Worm (Caenorhabditis elegans) whole organism, L3 larva: Measurements from ENCODE around the gene W04B5.5.
"Not testable (repeated sequence)": the region's sequence is repeated elsewhere in the genome, so short reads cannot be mapped to it uniquely, and the experiment has no call there.

Experiments used
- R02D3.7 ChIP-seq: fragments of 150-350 bp; optimal IDR thresholded peaks from 2 replicates; lab custom pipeline; 2014; ENCODE audit warnings: missing biosample characterization, missing genetic modification characterization
- ceh-16 ChIP-seq: sonication (generic microtip); optimal IDR thresholded peaks from 2 replicates; lab custom pipeline; 2017; ENCODE audit warnings: missing biosample characterization, missing genetic modification characterization
- ceh-28 ChIP-seq: fragments of 150-350 bp; optimal IDR thresholded peaks from 2 replicates; lab custom pipeline; 2014; ENCODE audit warnings: missing biosample characterization, missing genetic modification reagents, missing genetic modification characterization
- ceh-82 ChIP-seq: fragments of 150-350 bp; optimal IDR thresholded peaks from 2 replicates; lab custom pipeline; 2014; ENCODE audit warnings: missing biosample characterization, missing genetic modification characterization
- ceh-9 ChIP-seq: sonication (generic microtip); optimal IDR thresholded peaks from 2 replicates; lab custom pipeline; 2018; ENCODE audit warnings: missing biosample characterization, missing genetic modification characterization
- daf-12 ChIP-seq: fragments of 150-350 bp; optimal IDR thresholded peaks from 2 replicates; lab custom pipeline; 2014; ENCODE audit warnings: missing biosample characterization, missing genetic modification reagents, missing genetic modification characterization
- elt-1 ChIP-seq: fragments of 150-350 bp; optimal IDR thresholded peaks from 2 replicates; lab custom pipeline; 2014; ENCODE audit warnings: missing biosample characterization, missing genetic modification characterization
- elt-2 ChIP-seq: sonication (generic microtip); optimal IDR thresholded peaks from 2 replicates; lab custom pipeline; 2016; ENCODE audit warnings: missing genetic modification reagents, mild to moderate bottlenecking, missing genetic modification characterization, missing compliant biosample characterization
- elt-3 ChIP-seq, 3 experiments: fragments of 150-350 bp in 1 of 3; sonication (generic microtip) in 2 of 3; optimal IDR thresholded peaks; 2 replicates in 2 of 3; 4 replicates in 1 of 3; lab custom pipeline; 2014 to 2017; ENCODE audit warnings: missing biosample characterization in 3 of 3, missing genetic modification characterization in 3 of 3
- eor-1 ChIP-seq, 2 experiments: fragments of 150-350 bp; optimal IDR thresholded peaks; 2 replicates each; lab custom pipeline; 2014 to 2018; ENCODE audit warnings: missing biosample characterization in 2 of 2, missing genetic modification characterization in 2 of 2
- fkh-10 ChIP-seq: sonication (generic microtip); optimal IDR thresholded peaks from 2 replicates; lab custom pipeline; 2017; ENCODE audit warnings: missing biosample characterization, missing genetic modification reagents, missing genetic modification characterization
- fkh-2 ChIP-seq: fragments of 150-350 bp; optimal IDR thresholded peaks from 2 replicates; lab custom pipeline; 2014; ENCODE audit warnings: missing biosample characterization, missing genetic modification reagents, missing genetic modification characterization
- hmg-11 ChIP-seq: sonication (generic microtip); optimal IDR thresholded peaks from 2 replicates; lab custom pipeline; 2016; ENCODE audit warnings: missing genetic modification characterization, missing compliant biosample characterization
- jun-1 ChIP-seq: fragments of 150-350 bp; optimal IDR thresholded peaks from 2 replicates; lab custom pipeline; 2014; ENCODE audit warnings: missing biosample characterization, missing genetic modification reagents, missing genetic modification characterization
- lin-15B ChIP-seq: fragments of 150-350 bp; optimal IDR thresholded peaks from 2 replicates; lab custom pipeline; 2014; ENCODE audit warnings: missing biosample characterization, missing genetic modification characterization
- lin-39 ChIP-seq: fragments of 150-350 bp; optimal IDR thresholded peaks from 2 replicates; lab custom pipeline; 2018; ENCODE audit warnings: missing biosample characterization, missing genetic modification reagents, missing genetic modification characterization
- mdl-1 ChIP-seq: fragments of 150-350 bp; optimal IDR thresholded peaks from 2 replicates; lab custom pipeline; 2014; ENCODE audit warnings: missing biosample characterization, missing genetic modification characterization
- mml-1 ChIP-seq: fragments of 150-350 bp; sonication (generic microtip); optimal IDR thresholded peaks from 3 replicates; lab custom pipeline; 2014; ENCODE audit warnings: missing biosample characterization, missing genetic modification characterization
- nfya-1 ChIP-seq: sonication (generic microtip); optimal IDR thresholded peaks from 2 replicates; lab custom pipeline; 2017; ENCODE audit warnings: missing genetic modification characterization, mild to moderate bottlenecking, missing compliant biosample characterization, antibody characterized with exemption, moderate library complexity; ENCODE audit not compliant: insufficient read depth
- nhr-11 ChIP-seq: fragments of 150-350 bp; optimal IDR thresholded peaks from 2 replicates; lab custom pipeline; 2014; ENCODE audit warnings: missing biosample characterization, missing genetic modification characterization
- nhr-12 ChIP-seq: fragments of 150-350 bp; optimal IDR thresholded peaks from 2 replicates; lab custom pipeline; 2014; ENCODE audit warnings: missing biosample characterization, missing genetic modification characterization
- nhr-23 ChIP-seq: fragments of 150-350 bp; optimal IDR thresholded peaks from 2 replicates; lab custom pipeline; 2014; ENCODE audit warnings: missing biosample characterization, missing genetic modification reagents, missing genetic modification characterization
- nhr-237 ChIP-seq: fragments of 150-350 bp; optimal IDR thresholded peaks from 2 replicates; lab custom pipeline; 2014; ENCODE audit warnings: missing biosample characterization, missing genetic modification characterization
- nhr-25 ChIP-seq: sonication (generic microtip); optimal IDR thresholded peaks from 2 replicates; lab custom pipeline; 2017; ENCODE audit warnings: missing biosample characterization, missing genetic modification characterization
- nhr-76 ChIP-seq: fragments of 150-350 bp; sonication (generic microtip); optimal IDR thresholded peaks from 5 replicates; lab custom pipeline; 2014; ENCODE audit warnings: missing biosample characterization, missing genetic modification characterization
- nhr-77 ChIP-seq: fragments of 150-350 bp; optimal IDR thresholded peaks from 2 replicates; lab custom pipeline; 2014; ENCODE audit warnings: missing biosample characterization, missing genetic modification characterization
- pha-4 ChIP-seq: fragments of 150-350 bp; optimal IDR thresholded peaks from 2 replicates; lab custom pipeline; 2014; ENCODE audit warnings: missing biosample characterization, missing genetic modification reagents, missing genetic modification characterization
- sea-2 ChIP-seq: fragments of 150-350 bp; sonication (generic microtip); optimal IDR thresholded peaks from 4 replicates; lab custom pipeline; 2014; ENCODE audit warnings: missing biosample characterization, missing genetic modification reagents, missing genetic modification characterization
- snpc-4 ChIP-seq: fragments of 150-350 bp; optimal IDR thresholded peaks from 2 replicates; lab custom pipeline; 2014; ENCODE audit warnings: missing biosample characterization, missing genetic modification characterization
- unc-62 ChIP-seq: fragments of 150-350 bp; sonication (generic microtip); optimal IDR thresholded peaks from 4 replicates; lab custom pipeline; 2014; ENCODE audit warnings: missing biosample characterization, missing genetic modification reagents, missing genetic modification characterization
- zag-1 ChIP-seq: fragments of 150-350 bp; optimal IDR thresholded peaks from 2 replicates; lab custom pipeline; 2014; ENCODE audit warnings: missing biosample characterization, missing genetic modification characterization
- ztf-11 ChIP-seq: fragments of 150-350 bp; optimal IDR thresholded peaks from 2 replicates; lab custom pipeline; 2014; ENCODE audit warnings: missing biosample characterization, missing genetic modification characterization
- ztf-4 ChIP-seq: fragments of 150-350 bp; optimal IDR thresholded peaks from 2 replicates; lab custom pipeline; 2014; ENCODE audit warnings: missing biosample characterization, missing genetic modification characterization

Gene W04B5.5

DNA sequence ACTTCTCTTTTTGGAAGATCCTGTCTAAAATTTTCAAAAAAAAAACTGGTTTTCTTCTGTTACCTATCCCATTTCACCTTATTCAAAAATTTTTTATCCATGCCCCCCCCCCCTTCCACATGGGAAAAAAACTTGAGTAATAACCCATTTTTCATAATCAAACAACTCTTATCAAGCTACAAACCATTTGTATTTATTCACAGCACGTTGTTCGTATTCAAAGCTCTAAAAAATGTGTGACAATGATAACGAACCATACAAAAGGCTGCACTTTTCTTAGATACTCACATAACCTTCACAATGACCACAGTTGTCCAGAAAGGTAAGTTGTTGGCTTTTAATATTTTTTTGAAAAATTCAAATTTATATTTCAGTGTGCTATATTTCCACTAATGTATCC lies 17.8 kb upstream of the W04B5.5 start, which contains the start of gene E02H9.6:
Gene E02H9.6, plus strand, starts transcription at position 301 of the 400 bp plus-strand sequence.
- not testable (repeated sequence) for TF ChIP-seq nfya-1; ceh-82 (tag; lab: Kevin White, UChicago); zag-1
- TF ChIP-seq, all 47 proteins: peak for 0; not testable (repeated sequence) for 47

DNA sequence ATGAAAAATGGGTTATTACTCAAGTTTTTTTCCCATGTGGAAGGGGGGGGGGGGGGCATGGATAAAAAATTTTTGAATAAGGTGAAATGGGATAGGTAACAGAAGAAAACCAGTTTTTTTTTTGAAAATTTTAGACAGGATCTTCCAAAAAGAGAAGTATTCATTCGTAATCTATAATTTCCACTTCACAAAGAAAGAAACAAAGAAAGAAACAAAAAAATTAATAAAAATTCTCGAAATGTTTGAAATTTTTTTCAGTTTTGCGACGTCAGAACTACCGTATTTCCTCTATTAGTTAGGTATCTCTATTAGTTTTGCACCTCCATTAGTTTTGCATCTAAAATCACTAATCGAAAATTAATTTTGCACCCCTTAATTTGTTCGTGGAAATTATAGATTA lies 17.4 kb upstream of the W04B5.5 start, which contains the start of gene W04B5.6:
Gene W04B5.6, minus strand, starts transcription at position 101 of the 400 bp plus-strand sequence.
- TF ChIP-seq lin-39, elt-1, mml-1 (tag; lab: Kevin White, UChicago): not testable (repeated sequence)

DNA sequence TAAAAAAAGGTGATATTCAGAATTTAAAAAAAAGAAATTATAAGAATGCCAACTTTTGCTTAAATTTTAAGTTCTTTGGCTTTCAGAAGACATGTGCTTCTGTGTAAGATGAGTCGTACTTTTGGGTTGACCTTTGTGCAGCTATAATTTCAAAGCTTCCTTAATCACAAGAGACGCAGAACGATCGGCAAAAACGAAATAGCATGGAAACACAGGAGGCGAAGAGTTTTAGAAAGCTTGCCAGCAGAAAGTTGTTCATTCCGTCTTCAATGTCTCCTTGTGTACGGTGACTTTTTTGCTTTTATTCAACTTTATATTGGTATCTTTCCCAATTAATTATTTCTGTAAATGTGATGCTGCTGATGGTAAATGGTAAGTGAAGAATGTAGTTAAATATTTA lies 14.9 kb upstream of the W04B5.5 start:
- TF ChIP-seq elt-2 (tag; lab: Kevin White, UChicago) = no peak
- no peak for TF ChIP-seq nhr-12 (tag; lab: Kevin White, UChicago)
- TF ChIP-seq lin-15B (tag; lab: Kevin White, UChicago) = no peak
- TF ChIP-seq nfya-1 = no peak
- no peak for TF ChIP-seq ztf-11 (tag; lab: Kevin White, UChicago)
- TF ChIP-seq jun-1 (tag; lab: Kevin White, UChicago) = no peak
- TF ChIP-seq unc-62 (GFP tag; lab: Kevin White, UChicago) = no peak
- no peak for TF ChIP-seq nhr-23 (tag; lab: Kevin White, UChicago)
- no peak for TF ChIP-seq nhr-77
- TF ChIP-seq, all 47 proteins: peak for 0

DNA sequence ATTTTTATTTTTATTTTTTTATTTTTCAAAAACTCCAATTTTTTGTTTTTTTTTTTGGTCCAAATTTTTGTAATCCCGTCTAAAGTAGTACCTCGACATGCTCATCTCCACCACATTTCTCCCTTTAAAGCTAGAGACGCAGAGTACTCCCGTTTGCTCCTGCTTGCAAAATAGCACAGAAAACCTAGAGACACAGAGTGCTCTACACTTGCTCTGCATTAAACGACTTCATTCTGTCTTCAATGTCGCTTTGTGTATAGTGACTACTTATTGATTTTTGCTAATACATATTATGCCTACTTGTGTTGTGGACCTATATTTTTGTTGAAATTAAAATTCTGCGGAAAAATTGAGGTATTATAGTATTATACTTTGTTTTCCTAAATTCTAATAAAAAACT lies 8.1 kb upstream of the W04B5.5 start, which contains the start of gene W04B5.8:
Gene W04B5.8, plus strand, starts transcription at position 195 of the 400 bp plus-strand sequence.
- TF ChIP-seq ceh-28 (peak; percentile 5), mdl-1 (tag; lab: Kevin White, UChicago) (no peak), hmg-11 (tag; lab: Kevin White, UChicago) (peak; percentile 48), nfya-1 (peak; percentile 19)

DNA sequence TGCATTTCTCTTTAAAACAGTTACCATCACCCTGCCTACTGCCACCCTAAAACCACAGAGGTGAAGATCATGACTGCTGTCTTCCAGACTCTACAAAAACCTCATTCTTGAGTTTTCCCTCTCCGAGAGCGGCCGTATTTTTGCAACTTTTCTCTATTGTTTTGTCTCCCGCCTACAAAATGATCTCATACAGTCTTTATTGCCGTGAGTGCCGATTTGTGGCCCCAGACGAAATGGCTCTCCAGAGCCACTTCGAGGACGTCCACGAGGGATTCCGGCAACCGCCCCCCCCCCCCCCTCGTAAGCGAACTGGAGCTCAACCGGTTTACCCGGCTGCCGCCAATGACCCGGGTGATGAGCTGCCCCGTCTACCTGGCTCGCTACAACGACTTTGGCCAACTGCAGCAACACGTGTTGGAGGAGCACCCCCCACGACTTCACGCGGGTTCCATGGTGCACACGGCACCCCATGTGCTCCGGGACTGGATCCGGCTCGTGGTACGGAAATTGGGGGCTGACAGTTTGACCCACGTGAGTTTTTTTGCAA lies 6.8 kb upstream of the W04B5.5 start:
- no peak for TF ChIP-seq ztf-4 (tag; lab: Kevin White, UChicago)
- no peak for TF ChIP-seq eor-1 (tag; optimal IDR thresholded peaks at IDR 0.05; lab: Kevin White, UChicago)
- no peak for TF ChIP-seq ceh-16
- TF ChIP-seq nhr-237 = no peak
- TF ChIP-seq snpc-4 (tag; lab: Kevin White, UChicago) = no peak
- no peak for TF ChIP-seq elt-1 (tag; lab: Kevin White, UChicago)
- no peak for TF ChIP-seq nhr-76 (tag; lab: Kevin White, UChicago)
- TF ChIP-seq daf-12 (tag; lab: Kevin White, UChicago) = no peak
- TF ChIP-seq fkh-2 (tag; lab: Kevin White, UChicago) = no peak
- no peak for TF ChIP-seq ztf-11 (tag; lab: Kevin White, UChicago)
- no peak for TF ChIP-seq mdl-1 (tag; lab: Kevin White, UChicago)
- TF ChIP-seq nhr-25 (tag; lab: Kevin White, UChicago) = no peak
- no peak for TF ChIP-seq pha-4 (tag; lab: Kevin White, UChicago)
- no peak for TF ChIP-seq hmg-11 (tag; lab: Kevin White, UChicago)
- no peak for TF ChIP-seq lin-15B (tag; lab: Kevin White, UChicago)
- no peak for TF ChIP-seq sea-2 (GFP tag; lab: Kevin White, UChicago)
- TF ChIP-seq nhr-12 (tag; lab: Kevin White, UChicago) = no peak
- TF ChIP-seq R02D3.7 (tag; lab: Kevin White, UChicago) = no peak
- TF ChIP-seq, all 47 proteins: peak for 0

DNA sequence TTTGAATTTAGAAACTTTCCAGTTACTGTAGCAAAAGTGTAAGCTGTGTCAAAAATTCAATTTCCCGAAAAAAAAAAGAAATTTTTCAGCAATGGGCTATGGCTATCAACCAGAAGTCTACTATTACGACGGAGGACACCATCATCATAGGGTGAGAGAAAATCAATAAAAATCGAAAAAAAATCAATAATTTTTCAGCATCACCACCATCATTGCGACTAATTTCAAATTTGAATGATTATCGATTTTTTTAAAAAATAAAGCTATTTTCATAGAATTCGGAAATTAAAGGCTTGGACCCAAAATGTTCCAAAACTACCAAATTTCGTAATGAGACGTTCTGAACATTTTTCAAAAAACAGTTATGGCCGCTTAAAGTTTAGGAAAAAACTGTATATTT lies 5.6 kb upstream of the W04B5.5 start:
- TF ChIP-seq ceh-28 (peak; percentile 78), fkh-10 (GFP tag; lab: Kevin White, UChicago) (no peak), elt-3 (tag; optimal IDR thresholded peaks at IDR 0.05; lab: Kevin White, UChicago) (no peak), lin-15B (tag; lab: Kevin White, UChicago) (no peak), snpc-4 (tag; lab: Kevin White, UChicago) (no peak), ceh-9 (tag; lab: Kevin White, UChicago) (no peak), eor-1 (tag; optimal IDR thresholded peaks at IDR 0.05; lab: Kevin White, UChicago) (no peak), nhr-11 (tag; lab: Kevin White, UChicago) (no peak)
